Fruit fly (Drosophila melanogaster) whole organism, embryonic: ENCODE results near the gene Wdr33.

ENCODE experiments used
- Bgb ChIP-seq: fragments of 200-800 bp; sonication (Bioruptor generic); IDR thresholded peaks from 2 replicates; pipeline ENCODE4 v1.3.6; 2022; ENCODE audit warnings: missing biosample characterization, missing genetic modification characterization; ENCODE audit not compliant: partially characterized antibody
- CG11504 ChIP-seq: fragments of 200-800 bp; sonication (Bioruptor generic); optimal IDR thresholded peaks from 3 replicates; lab custom pipeline; 2019; ENCODE audit warnings: missing biosample characterization, mild to moderate bottlenecking, missing genetic modification characterization, moderate library complexity
- CG11723 ChIP-seq: fragments of 200-800 bp; sonication (Bioruptor generic); optimal IDR thresholded peaks from 2 replicates; lab custom pipeline; 2017; ENCODE audit warnings: missing biosample characterization, mild to moderate bottlenecking, missing genetic modification characterization
- CG13624 ChIP-seq: fragments of 200-800 bp; sonication (Bioruptor generic); optimal IDR thresholded peaks from 2 replicates; lab custom pipeline; 2016; ENCODE audit warnings: missing biosample characterization, missing genetic modification characterization
- CG1529 ChIP-seq: fragments of 200-800 bp; sonication (Bioruptor generic); optimal IDR thresholded peaks from 3 replicates; lab custom pipeline; 2018; ENCODE audit warnings: missing biosample characterization, missing genetic modification characterization
- CG15696 ChIP-seq: fragments of 200-800 bp; sonication (Bioruptor generic); optimal IDR thresholded peaks from 2 replicates; lab custom pipeline; 2019; ENCODE audit warnings: missing biosample characterization, mild to moderate bottlenecking, missing genetic modification characterization, moderate library complexity
- CG17186 ChIP-seq: fragments of 200-800 bp; sonication (Bioruptor generic); optimal IDR thresholded peaks from 3 replicates; lab custom pipeline; 2017; ENCODE audit warnings: missing biosample characterization, missing genetic modification reagents, missing genetic modification characterization
- CG1792 ChIP-seq: fragments of 200-800 bp; sonication (Bioruptor generic); optimal IDR thresholded peaks from 2 replicates; lab custom pipeline; 2016; ENCODE audit warnings: missing biosample characterization, missing genetic modification characterization
- CG18262 ChIP-seq: fragments of 200-800 bp; optimal IDR thresholded peaks from 3 replicates; lab custom pipeline; 2019; ENCODE audit warnings: missing biosample characterization, mild to moderate bottlenecking, missing genetic modification characterization, moderate library complexity
- CG18476 ChIP-seq: fragments of 200-800 bp; sonication (Bioruptor generic); optimal IDR thresholded peaks from 2 replicates; lab custom pipeline; 2016; ENCODE audit warnings: missing biosample characterization, mild to moderate bottlenecking, missing genetic modification characterization
- CG2712 ChIP-seq: fragments of 200-800 bp; optimal IDR thresholded peaks from 3 replicates; lab custom pipeline; 2019; ENCODE audit warnings: missing biosample characterization, mild to moderate bottlenecking, missing genetic modification characterization, moderate library complexity
- CG30020 ChIP-seq: fragments of 200-800 bp; optimal IDR thresholded peaks from 2 replicates; lab custom pipeline; 2019; ENCODE audit warnings: missing biosample characterization, mild to moderate bottlenecking, missing genetic modification characterization, moderate library complexity
- CG6854 ChIP-seq: fragments of 200-800 bp; sonication (Bioruptor generic); optimal IDR thresholded peaks from 3 replicates; lab custom pipeline; 2017; ENCODE audit warnings: missing biosample characterization, mild to moderate bottlenecking, missing genetic modification characterization
- CG7556 ChIP-seq: fragments of 200-800 bp; sonication (Bioruptor generic); optimal IDR thresholded peaks from 2 replicates; lab custom pipeline; 2017; ENCODE audit warnings: missing biosample characterization, mild to moderate bottlenecking, missing genetic modification characterization
- CG9727 ChIP-seq: fragments of 200-800 bp; sonication (Bioruptor generic); optimal IDR thresholded peaks from 3 replicates; lab custom pipeline; 2017; ENCODE audit warnings: missing biosample characterization, mild to moderate bottlenecking, missing genetic modification characterization
- CHES-1-like ChIP-seq: fragments of 200-800 bp; sonication (Bioruptor generic); optimal IDR thresholded peaks from 2 replicates; lab custom pipeline; 2016; ENCODE audit warnings: missing biosample characterization, missing genetic modification characterization
- Camta ChIP-seq: fragments of 200-800 bp; sonication (Bioruptor generic); optimal IDR thresholded peaks from 2 replicates; lab custom pipeline; 2016; ENCODE audit warnings: missing biosample characterization, missing genetic modification characterization
- HLH3B ChIP-seq: fragments of 200-800 bp; sonication (Bioruptor generic); IDR thresholded peaks from 2 replicates; pipeline ENCODE4 v1.3.6; 2022; ENCODE audit warnings: missing biosample characterization, missing genetic modification characterization
- Kr ChIP-seq: fragments of 200-800 bp; sonication (Bioruptor generic); optimal IDR thresholded peaks from 2 replicates; lab custom pipeline; 2017; ENCODE audit warnings: missing biosample characterization, mild to moderate bottlenecking, missing genetic modification characterization
- MESR4 ChIP-seq: fragments of 200-800 bp; sonication (Bioruptor generic); optimal IDR thresholded peaks from 2 replicates; lab custom pipeline; 2018; ENCODE audit warnings: missing biosample characterization, mild to moderate bottlenecking, missing genetic modification characterization, moderate library complexity
- Myb ChIP-seq: fragments of 200-800 bp; sonication (Bioruptor generic); optimal IDR thresholded peaks from 2 replicates; lab custom pipeline; 2016; ENCODE audit warnings: missing biosample characterization, missing genetic modification characterization
- Nf-YB ChIP-seq: fragments of 200-800 bp; sonication (Bioruptor generic); optimal IDR thresholded peaks from 3 replicates; lab custom pipeline; 2019; ENCODE audit warnings: missing biosample characterization, mild to moderate bottlenecking, missing genetic modification characterization, moderate library complexity
- Opbp ChIP-seq: fragments of 200-800 bp; sonication (Bioruptor generic); IDR thresholded peaks from 3 replicates; pipeline ENCODE4 v1.3.6; 2022; ENCODE audit warnings: missing biosample characterization, missing genetic modification characterization; ENCODE audit not compliant: partially characterized antibody
- Rx ChIP-seq: fragments of 200-800 bp; sonication (Bioruptor generic); IDR thresholded peaks from 2 replicates; pipeline ENCODE4 v1.3.6; 2022; ENCODE audit warnings: missing biosample characterization, missing genetic modification characterization
- Sin3A ChIP-seq: fragments of >200 bp; optimal IDR thresholded peaks from 2 replicates; lab custom pipeline; 2018
- Tbp ChIP-seq: fragments of >200 bp; optimal IDR thresholded peaks from 2 replicates; lab custom pipeline; 2018; ENCODE audit warnings: missing biosample characterization, missing genetic modification characterization
- Vsx1 ChIP-seq: fragments of 200-800 bp; sonication (Bioruptor generic); optimal IDR thresholded peaks from 2 replicates; lab custom pipeline; 2017; ENCODE audit warnings: missing biosample characterization, mild to moderate bottlenecking, missing genetic modification characterization, missing genetic modification reagents
- abd-A ChIP-seq: fragments of 200-800 bp; sonication (Bioruptor generic); optimal IDR thresholded peaks from 3 replicates; lab custom pipeline; 2019; ENCODE audit warnings: missing biosample characterization, mild to moderate bottlenecking, missing genetic modification characterization, moderate library complexity
- ara ChIP-seq: fragments of 200-800 bp; sonication (Bioruptor generic); IDR thresholded peaks from 2 replicates; pipeline ENCODE4 v1.3.6; 2022; ENCODE audit warnings: missing biosample characterization, missing genetic modification characterization
- ash1 ChIP-seq: fragments of 200-800 bp; sonication (Bioruptor generic); optimal IDR thresholded peaks from 2 replicates; lab custom pipeline; 2018; ENCODE audit warnings: missing biosample characterization, mild to moderate bottlenecking, missing genetic modification characterization
- bsh ChIP-seq, 2 experiments: fragments of 200-800 bp; sonication (Bioruptor generic); optimal IDR thresholded peaks; 2 replicates each; lab custom pipeline; 2017 to 2018; ENCODE audit warnings: mild to moderate bottlenecking in 2 of 2, missing biosample characterization in 2 of 2, missing genetic modification characterization in 2 of 2, moderate library complexity in 1 of 2
- caup ChIP-seq: fragments of 200-800 bp; sonication (Bioruptor generic); optimal IDR thresholded peaks from 3 replicates; lab custom pipeline; 2017; ENCODE audit warnings: missing biosample characterization, mild to moderate bottlenecking, missing genetic modification characterization, moderate library complexity; ENCODE audit not compliant: severe bottlenecking
- corto ChIP-seq: fragments of 200-800 bp; sonication (Bioruptor generic); optimal IDR thresholded peaks from 2 replicates; lab custom pipeline; 2016; ENCODE audit warnings: missing biosample characterization, mild to moderate bottlenecking, missing genetic modification characterization, moderate library complexity
- dimm ChIP-seq: fragments of 200-800 bp; sonication (Bioruptor generic); IDR thresholded peaks from 2 replicates; pipeline ENCODE4 v1.3.6; 2022; ENCODE audit warnings: missing biosample characterization, missing genetic modification characterization
- fd96Cb ChIP-seq: fragments of 200-800 bp; sonication (Bioruptor generic); optimal IDR thresholded peaks from 2 replicates; lab custom pipeline; 2018; ENCODE audit warnings: missing biosample characterization, mild to moderate bottlenecking, missing genetic modification characterization, moderate library complexity
- grn ChIP-seq: fragments of 200-800 bp; sonication (Bioruptor generic); optimal IDR thresholded peaks from 3 replicates; lab custom pipeline; 2017; ENCODE audit warnings: missing biosample characterization, missing genetic modification characterization
- inv ChIP-seq: fragments of 200-800 bp; sonication (Bioruptor generic); IDR thresholded peaks from 2 replicates; pipeline ENCODE4 v1.3.6; 2022; ENCODE audit warnings: missing biosample characterization, missing genetic modification characterization; ENCODE audit not compliant: partially characterized antibody
- klu ChIP-seq: fragments of 200-800 bp; sonication (Bioruptor generic); IDR thresholded peaks from 2 replicates; pipeline ENCODE4 v1.3.6; 2022; ENCODE audit warnings: missing biosample characterization, missing genetic modification characterization
- kni ChIP-seq: fragments of 200-800 bp; sonication (Bioruptor generic); optimal IDR thresholded peaks from 3 replicates; lab custom pipeline; 2017; ENCODE audit warnings: mild to moderate bottlenecking, missing biosample characterization, missing genetic modification reagents, missing genetic modification characterization
- mam ChIP-seq: fragments of 200-800 bp; sonication (Bioruptor generic); optimal IDR thresholded peaks from 3 replicates; lab custom pipeline; 2016; ENCODE audit warnings: missing biosample characterization, missing genetic modification characterization
- oc ChIP-seq: fragments of 200-800 bp; sonication (Bioruptor generic); optimal IDR thresholded peaks from 2 replicates; lab custom pipeline; 2018; ENCODE audit warnings: missing biosample characterization, mild to moderate bottlenecking, missing genetic modification characterization, moderate library complexity
- prd ChIP-seq, 3 experiments: fragments of >200 bp in 2 of 3; fragments of 200-800 bp in 1 of 3; sonication (Bioruptor generic) in 1 of 3; optimal IDR thresholded peaks in 2 of 3; IDR thresholded peaks in 1 of 3; 2 replicates in 2 of 3; 3 replicates in 1 of 3; pipeline versions ENCODE4 v1.3.6 to Lab custom; 2017 to 2022; ENCODE audit warnings: missing biosample characterization in 1 of 3, missing genetic modification characterization in 1 of 3
- pzg ChIP-seq: fragments of 200-800 bp; sonication (Bioruptor generic); optimal IDR thresholded peaks from 3 replicates; lab custom pipeline; 2018; ENCODE audit warnings: missing biosample characterization, mild to moderate bottlenecking, missing genetic modification characterization, moderate library complexity
- rib ChIP-seq: fragments of 200-800 bp; sonication (Bioruptor generic); IDR thresholded peaks from 2 replicates; pipeline ENCODE4 v1.3.6; 2022; ENCODE audit warnings: missing biosample characterization, missing genetic modification characterization
- seq ChIP-seq: fragments of 200-800 bp; sonication (Bioruptor generic); IDR thresholded peaks from 2 replicates; pipeline ENCODE4 v1.3.6; 2022; ENCODE audit warnings: missing biosample characterization, missing genetic modification characterization
- sim ChIP-seq: fragments of 200-800 bp; sonication (Bioruptor generic); IDR thresholded peaks from 2 replicates; pipeline ENCODE4 v1.3.6; 2022; ENCODE audit warnings: missing biosample characterization, missing genetic modification characterization
- slou ChIP-seq: fragments of 200-800 bp; sonication (Bioruptor generic); optimal IDR thresholded peaks from 3 replicates; lab custom pipeline; 2016; ENCODE audit warnings: missing biosample characterization, missing genetic modification characterization
- ssp ChIP-seq: fragments of 200-800 bp; sonication (Bioruptor generic); IDR thresholded peaks from 2 replicates; pipeline ENCODE4 v1.3.6; 2022; ENCODE audit warnings: missing biosample characterization, missing genetic modification characterization
- vfl ChIP-seq: fragments of 200-800 bp; sonication (Bioruptor generic); optimal IDR thresholded peaks from 2 replicates; lab custom pipeline; 2016; ENCODE audit warnings: missing biosample characterization, missing genetic modification characterization

Wdr33 gene

dm6 chr3R:5705469-5706067 lies 45.1 kb downstream of the Wdr33 start (continued):
- TF ChIP-seq CHES-1-like (peak; percentile 26), kni (GFP tag; lab: Kevin White, UChicago) (no peak), sim (GFP tag; lab: Robert Waterston, UW) (no peak), CG13624 (peak; percentile 54), oc (tag; lab: Kevin White, UChicago) (peak; percentile 20), CG18262 (tag; lab: Kevin White, UChicago) (peak; percentile 86), vfl (GFP tag; lab: Kevin White, UChicago) (no peak), Tbp (GFP tag; lab: Kevin White, UChicago) (no peak), mam (GFP tag; lab: Kevin White, UChicago) (peak; percentile 36), bsh (GFP tag; optimal IDR thresholded peaks at IDR 0.05; lab: Kevin White, UChicago) (peak in 1 of 2 experiments; percentile 76), Camta (peak; percentile 36), CG1529 (GFP tag; lab: Kevin White, UChicago) (peak; percentile 58), CG18476 (peak; percentile 40), CG30020 (peak; percentile 18), ash1 (GFP tag; lab: Kevin White, UChicago) (no peak), Kr (GFP tag; lab: Kevin White, UChicago) (no peak), dimm (GFP tag; lab: Robert Waterston, UW) (no peak), grn (no peak), pzg (GFP tag; lab: Kevin White, UChicago) (no peak), Rx (GFP tag; lab: Robert Waterston, UW) (0 out of 2 replicates have a peak, but pooled peaks have one; percentile 12), Opbp (GFP tag; lab: Robert Waterston, UW) (no peak), CG1792 (peak; percentile 3), MESR4 (GFP tag; lab: Kevin White, UChicago) (no peak), inv (GFP tag; lab: Robert Waterston, UW) (no peak), corto (GFP tag; lab: Kevin White, UChicago) (no peak), Bgb (GFP tag; lab: Robert Waterston, UW) (no peak), rib (GFP tag; lab: Robert Waterston, UW) (no peak), Sin3A (lab: Kevin White, UChicago) (no peak), Myb (GFP tag; lab: Kevin White, UChicago) (no peak), CG6854 (GFP tag; lab: Kevin White, UChicago) (no peak), CG9727 (GFP tag; lab: Kevin White, UChicago) (peak; percentile 69), slou (GFP tag; lab: Kevin White, UChicago) (peak; percentile 15), ssp (peak; percentile 15; the same call in 1 of the 2 replicates), caup (GFP tag; lab: Kevin White, UChicago) (peak; percentile 50), Vsx1 (GFP tag; lab: Kevin White, UChicago) (no peak), CG11723 (peak; percentile 47), abd-A (tag; lab: Kevin White, UChicago) (no peak), seq (GFP tag; lab: Robert Waterston, UW) (no peak), prd (optimal IDR thresholded peaks at IDR 0.05; lab: Kevin White, UChicago) (no peak), prd (GFP tag; IDR thresholded peaks at IDR 0.05; lab: Robert Waterston, UW) (peak; percentile 69), Nf-YB (GFP tag; lab: Kevin White, UChicago) (peak; percentile 53), ara (peak; percentile 57; the same call in 1 of the 2 replicates), HLH3B (0 out of 2 replicates have a peak, but pooled peaks have one; percentile 33), CG15696 (tag; lab: Kevin White, UChicago) (peak; percentile 37), klu (GFP tag; lab: Robert Waterston, UW) (peak; percentile 38; the same call in 1 of the 2 replicates), CG2712 (tag; lab: Kevin White, UChicago) (peak; percentile 86), CG17186 (GFP tag; lab: Kevin White, UChicago) (no peak), CG7556 (GFP tag; lab: Kevin White, UChicago) (peak; percentile 76), fd96Cb (tag; lab: Kevin White, UChicago) (peak; percentile 71), CG11504 (tag; lab: Kevin White, UChicago) (no peak)
